3 fruit fly cellular contexts compared by ENCODE assay signal in genomic region chr3L:20536919-20537318, dm6.
TF ChIP-seq lines count a peak whose summit lies in the region.

No protein-coding gene starts in this region.

- no peak for TF ChIP-seq CTCF in whole organism, embryonic (GFP tag; optimal IDR thresholded peaks at IDR 0.05; lab: Kevin White, UChicago)

TF ChIP-seq in whole organism, adult, 20 proteins besides CTCF, POLR2A, EP300 and RAD21:
- TF ChIP-seq bab1 (GFP tag; optimal IDR thresholded peaks at IDR 0.05; lab: Kevin White, UChicago), result no peak
- peak; percentile 63 for TF ChIP-seq kay (GFP tag; lab: Kevin White, UChicago; ENCODE audit: borderline replicate concordance)
- TF ChIP-seq toe (GFP tag; optimal IDR thresholded peaks at IDR 0.05; lab: Kevin White, UChicago), result no peak
- no peak for TF ChIP-seq CG14711 (tag; optimal IDR thresholded peaks at IDR 0.05; lab: Kevin White, UChicago)
- TF ChIP-seq CG11617 (GFP tag; optimal IDR thresholded peaks at IDR 0.05; lab: Kevin White, UChicago), result no peak
- no peak for TF ChIP-seq tj (GFP tag; optimal IDR thresholded peaks at IDR 0.05; lab: Kevin White, UChicago)

TF ChIP-seq in whole organism, embryonic, 481 proteins besides CTCF, POLR2A, EP300 and RAD21:
- TF ChIP-seq sens (GFP tag; lab: Kevin White, UChicago) (peak; percentile 72), CG3838 (GFP tag; optimal IDR thresholded peaks at IDR 0.05; lab: Kevin White, UChicago) (no peak), Med (GFP tag; lab: Kevin White, UChicago) (peak; percentile 62), CG13894 (tag; optimal IDR thresholded peaks at IDR 0.05; lab: Kevin White, UChicago) (peak; percentile 15), cato (GFP tag; optimal IDR thresholded peaks at IDR 0.05; lab: Kevin White, UChicago; ENCODE audit: borderline replicate concordance) (no peak), E2f1 (GFP tag; IDR thresholded peaks at IDR 0.05; lab: Robert Waterston, UW) (no peak), Pdp1 (GFP tag; optimal IDR thresholded peaks at IDR 0.05; lab: Kevin White, UChicago) (peak in 1 of 2 experiments; percentile 15), gem (tag; optimal IDR thresholded peaks at IDR 0.05; lab: Kevin White, UChicago) (peak; percentile 0), lola (GFP tag; optimal IDR thresholded peaks at IDR 0.05; lab: Kevin White, UChicago) (peak in 1 of 3 experiments; percentile 24), Side (GFP tag; optimal IDR thresholded peaks at IDR 0.05; lab: Kevin White, UChicago) (no peak)

TF ChIP-seq in whole organism, prepupa, 60 proteins besides CTCF, POLR2A, EP300 and RAD21:
- TF ChIP-seq Gug (GFP tag; IDR thresholded peaks at IDR 0.05; lab: Robert Waterston, UW) (no peak), Eip78C (GFP tag; lab: Kevin White, UChicago) (peak; percentile 31)
